Worm (Caenorhabditis elegans) whole organism, L2 larva: Measurements from ENCODE around the gene fipr-17.

Experiments used
- R02D3.7 ChIP-seq: fragments of 150-350 bp; optimal IDR thresholded peaks from 2 replicates; lab custom pipeline; 2014; ENCODE audit warnings: missing biosample characterization, missing genetic modification characterization
- elt-3 ChIP-seq: sonication (generic microtip); optimal IDR thresholded peaks from 2 replicates; lab custom pipeline; 2017; ENCODE audit warnings: missing biosample characterization, missing genetic modification characterization
- nhr-12 ChIP-seq: fragments of 150-350 bp; optimal IDR thresholded peaks from 2 replicates; lab custom pipeline; 2014; ENCODE audit warnings: missing biosample characterization, missing genetic modification characterization
- skn-1 ChIP-seq: sonication (generic microtip); optimal IDR thresholded peaks from 2 replicates; lab custom pipeline; 2017; ENCODE audit warnings: missing biosample characterization, missing genetic modification characterization

ce11 chrIII:11039250-11039649 is 31.8 kb upstream of the fipr-17 start:
- TF ChIP-seq skn-1: no peak
- TF ChIP-seq R02D3.7 (tag; lab: Kevin White, UChicago): no peak
- no peak for TF ChIP-seq elt-3 (tag; lab: Kevin White, UChicago)
- TF ChIP-seq nhr-12: no peak
